Fruit fly (Drosophila melanogaster) whole organism, wandering third instar larva: ENCODE results near the gene CG10005.

Experiments used
- Abd-B ChIP-seq: fragments of >200 bp; optimal IDR thresholded peaks from 2 replicates; lab custom pipeline; 2017; ENCODE audit warnings: missing biosample characterization, missing genetic modification characterization
- CG32264 ChIP-seq: fragments of 200-800 bp; sonication (Bioruptor generic); optimal IDR thresholded peaks from 2 replicates; lab custom pipeline; 2016; ENCODE audit warnings: missing biosample characterization, missing genetic modification characterization
- Dfd ChIP-seq: fragments of >200 bp; optimal IDR thresholded peaks from 2 replicates; lab custom pipeline; 2017; ENCODE audit warnings: missing biosample characterization, missing genetic modification characterization
- Dif ChIP-seq: fragments of 200-275, 200-300 bp; sonication (Bioruptor generic); optimal IDR thresholded peaks from 2 replicates; lab custom pipeline; 2018; ENCODE audit warnings: missing biosample characterization, missing genetic modification characterization; ENCODE audit not compliant: partially characterized antibody
- GATAd ChIP-seq: sonication (Bioruptor generic); optimal IDR thresholded peaks from 2 replicates; lab custom pipeline; 2016; ENCODE audit warnings: missing biosample characterization, missing genetic modification characterization
- Hnf4 ChIP-seq: fragments of 200-800 bp; sonication (Bioruptor generic); optimal IDR thresholded peaks from 2 replicates; lab custom pipeline; 2016; ENCODE audit warnings: missing biosample characterization, mild to moderate bottlenecking, missing genetic modification characterization
- Hr78 ChIP-seq: fragments of >200 bp; optimal IDR thresholded peaks from 2 replicates; lab custom pipeline; 2017; ENCODE audit warnings: missing biosample characterization, missing genetic modification characterization
- Hr83 ChIP-seq: fragments of 200-300 bp; sonication (Bioruptor generic); optimal IDR thresholded peaks from 2 replicates; lab custom pipeline; 2016; ENCODE audit warnings: missing biosample characterization, mild to moderate bottlenecking, missing genetic modification characterization, moderate library complexity; ENCODE audit not compliant: poor library complexity, severe bottlenecking
- Jra ChIP-seq: sonication (Bioruptor generic); optimal IDR thresholded peaks from 2 replicates; lab custom pipeline; 2016; ENCODE audit warnings: missing biosample characterization, missing genetic modification characterization
- Mio ChIP-seq: sonication (Bioruptor generic); optimal IDR thresholded peaks from 2 replicates; lab custom pipeline; 2016; ENCODE audit warnings: missing biosample characterization, missing genetic modification characterization
- Myc ChIP-seq: fragments of >200 bp; optimal IDR thresholded peaks from 2 replicates; lab custom pipeline; 2017
- N ChIP-seq: fragments of >200 bp; optimal IDR thresholded peaks from 2 replicates; lab custom pipeline; 2018; ENCODE audit warnings: missing biosample characterization, missing external identifiers, missing genetic modification characterization
- Rel ChIP-seq, 2 experiments: fragments of 200-800 bp; sonication (Bioruptor generic) in 1 of 2; optimal IDR thresholded peaks; 2 replicates in 1 of 2; 3 replicates in 1 of 2; lab custom pipeline; 2016 to 2019; ENCODE audit warnings: mild to moderate bottlenecking in 2 of 2, missing biosample characterization in 2 of 2, missing genetic modification characterization in 2 of 2, moderate library complexity in 1 of 2
- Sp1 ChIP-seq: fragments of 200-800 bp; sonication (Bioruptor generic); optimal IDR thresholded peaks from 3 replicates; lab custom pipeline; 2019; ENCODE audit warnings: missing biosample characterization, mild to moderate bottlenecking, missing genetic modification characterization, moderate library complexity
- Vsx2 ChIP-seq: fragments of 200-300, 225-300 bp; sonication (Bioruptor generic); optimal IDR thresholded peaks from 2 replicates; lab custom pipeline; 2018; ENCODE audit warnings: missing biosample characterization, missing genetic modification characterization; ENCODE audit not compliant: partially characterized antibody
- br ChIP-seq: fragments of 200-800 bp; sonication (Bioruptor generic); optimal IDR thresholded peaks from 2 replicates; lab custom pipeline; 2016; ENCODE audit warnings: missing biosample characterization, missing genetic modification characterization
- brk ChIP-seq: fragments of 200-800 bp; sonication (Bioruptor generic); optimal IDR thresholded peaks from 2 replicates; lab custom pipeline; 2016; ENCODE audit warnings: missing biosample characterization, mild to moderate bottlenecking, missing genetic modification characterization
- dl ChIP-seq, 2 experiments: fragments of 175-275, 200-275 bp in 1 of 2; fragments of 200-275 bp in 1 of 2; sonication (Bioruptor generic); optimal IDR thresholded peaks; lab custom pipeline; 2018; ENCODE audit warnings: mild to moderate bottlenecking in 2 of 2, missing biosample characterization in 2 of 2, missing genetic modification characterization in 2 of 2, moderate library complexity in 2 of 2; ENCODE audit not compliant: partially characterized antibody in 2 of 2, insufficient read depth in 1 of 2
- dmrt93B ChIP-seq: fragments of 200-800 bp; sonication (Bioruptor generic); optimal IDR thresholded peaks from 2 replicates; lab custom pipeline; 2018; ENCODE audit warnings: missing biosample characterization, mild to moderate bottlenecking, missing genetic modification characterization
- ey ChIP-seq: fragments of 200-800 bp; sonication (Bioruptor generic); optimal IDR thresholded peaks from 2 replicates; lab custom pipeline; 2016; ENCODE audit warnings: missing biosample characterization, missing genetic modification characterization
- foxo ChIP-seq, 2 experiments: fragments of 200-800 bp; sonication (Bioruptor generic); optimal IDR thresholded peaks; 2 replicates in 1 of 2; 3 replicates in 1 of 2; lab custom pipeline; 2016 to 2017; ENCODE audit warnings: missing biosample characterization in 2 of 2, missing genetic modification characterization in 2 of 2
- fru ChIP-seq: fragments of 200-800 bp; sonication (Bioruptor generic); optimal IDR thresholded peaks from 3 replicates; lab custom pipeline; 2016; ENCODE audit warnings: missing biosample characterization, mild to moderate bottlenecking, missing genetic modification characterization
- h ChIP-seq: fragments of 200-800 bp; sonication (Bioruptor generic); optimal IDR thresholded peaks from 3 replicates; lab custom pipeline; 2016; ENCODE audit warnings: missing biosample characterization, mild to moderate bottlenecking, missing genetic modification characterization
- lola ChIP-seq: fragments of >200 bp; optimal IDR thresholded peaks from 2 replicates; lab custom pipeline; 2017; ENCODE audit warnings: missing biosample characterization, missing genetic modification characterization
- pan ChIP-seq: fragments of >200 bp; optimal IDR thresholded peaks from 2 replicates; lab custom pipeline; 2017
- psq ChIP-seq: fragments of 200-800 bp; sonication (Bioruptor generic); optimal IDR thresholded peaks from 3 replicates; lab custom pipeline; 2017; ENCODE audit warnings: missing biosample characterization, mild to moderate bottlenecking, missing genetic modification characterization, moderate library complexity
- rgr ChIP-seq: fragments of 200-800 bp; sonication (Bioruptor generic); optimal IDR thresholded peaks from 3 replicates; lab custom pipeline; 2016; ENCODE audit warnings: missing biosample characterization, mild to moderate bottlenecking, missing genetic modification characterization
- sv ChIP-seq: fragments of 200-800 bp; sonication (Bioruptor generic); optimal IDR thresholded peaks from 3 replicates; lab custom pipeline; 2016; ENCODE audit warnings: missing biosample characterization, missing genetic modification characterization
- tai ChIP-seq: sonication (Bioruptor generic); optimal IDR thresholded peaks from 2 replicates; lab custom pipeline; 2016; ENCODE audit warnings: missing biosample characterization, missing genetic modification characterization
- woc ChIP-seq: sonication (Bioruptor generic); optimal IDR thresholded peaks from 2 replicates; lab custom pipeline; 2016; ENCODE audit warnings: missing biosample characterization, mild to moderate bottlenecking, missing genetic modification characterization

CG10005 gene

DNA sequence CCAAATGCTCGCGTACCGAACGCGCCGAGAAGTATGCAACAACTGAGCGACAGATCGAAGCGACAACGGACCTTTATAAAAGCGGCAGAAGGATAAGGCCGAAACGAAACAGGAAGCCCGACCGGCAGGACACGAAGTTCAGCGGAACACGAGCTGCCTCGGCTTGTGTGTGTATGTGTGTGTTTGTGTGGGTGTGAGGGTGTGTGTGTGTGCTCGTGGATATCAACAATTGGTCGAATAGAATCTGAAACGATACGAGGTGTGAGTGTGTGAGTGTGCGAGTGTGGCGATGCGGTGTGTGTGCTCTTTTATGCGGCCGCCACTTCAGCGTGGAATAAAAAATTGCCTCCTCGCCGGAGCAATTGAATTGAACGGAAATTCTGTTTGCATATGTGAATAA is 28.4 kb upstream of the CG10005 start, which contains the start of gene Tk:
TSS of gene Tk (minus strand) at position 57 of the 400 bp plus-strand sequence.
- TF ChIP-seq fru (GFP tag; lab: Kevin White, UChicago) = no peak
- TF ChIP-seq Dif (GFP tag; lab: Kevin White, UChicago) = no peak
- no peak for TF ChIP-seq ey (GFP tag; lab: Kevin White, UChicago)
- no peak for TF ChIP-seq sv
- TF ChIP-seq dmrt93B (GFP tag; lab: Kevin White, UChicago) = no peak
- TF ChIP-seq rgr (GFP tag; lab: Kevin White, UChicago) = no peak
- TF ChIP-seq Myc (lab: Kevin White, UChicago) = no peak
- no peak for TF ChIP-seq Hnf4
- no peak for TF ChIP-seq br (GFP tag; lab: Kevin White, UChicago)
- TF ChIP-seq Sp1 (GFP tag; lab: Kevin White, UChicago) = no peak
- TF ChIP-seq lola = no peak
- TF ChIP-seq Abd-B (GFP tag; lab: Kevin White, UChicago) = no peak
- TF ChIP-seq Dfd (GFP tag; lab: Kevin White, UChicago) = no peak
- no peak for TF ChIP-seq woc (GFP tag; lab: Kevin White, UChicago)
- TF ChIP-seq Hr78 (GFP tag; lab: Kevin White, UChicago) = no peak
- TF ChIP-seq Rel (GFP tag; optimal IDR thresholded peaks at IDR 0.05; lab: Kevin White, UChicago) = no peak
- TF ChIP-seq Rel (tag; optimal IDR thresholded peaks at IDR 0.05; lab: Kevin White, UChicago) = no peak
- TF ChIP-seq h (GFP tag; lab: Kevin White, UChicago) = no peak
- TF ChIP-seq GATAd = no peak
- TF ChIP-seq psq = no peak

DNA sequence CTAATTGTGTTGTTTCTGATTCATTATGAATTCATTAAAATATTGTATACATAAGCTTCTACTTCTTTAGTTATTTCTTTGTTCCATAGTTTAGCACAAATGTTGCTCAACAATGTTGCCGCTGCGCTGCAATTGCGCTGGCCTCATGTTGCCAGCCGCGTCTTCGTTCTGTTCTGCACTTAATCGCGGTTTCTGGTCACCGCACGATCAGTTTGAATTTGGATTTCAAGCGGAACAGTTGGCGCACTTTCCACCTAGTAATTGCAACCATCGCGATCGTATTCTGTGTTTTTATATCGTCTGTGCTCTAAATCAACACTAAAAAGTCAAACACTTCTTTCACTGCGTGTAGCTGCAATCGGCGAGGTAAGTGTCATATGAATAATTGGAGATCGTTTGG is 22.1 kb upstream of the CG10005 start, which contains the start of gene Ect3:
TSS of gene Ect3 (plus strand) at position 205 of the 400 bp plus-strand sequence.
- no peak for TF ChIP-seq pan (lab: Kevin White, UChicago)
- no peak for TF ChIP-seq Vsx2
- no peak for TF ChIP-seq sv
- no peak for TF ChIP-seq Mio (GFP tag; lab: Kevin White, UChicago)
- TF ChIP-seq psq = no peak
- TF ChIP-seq Hr78 (GFP tag; lab: Kevin White, UChicago) = no peak
- no peak for TF ChIP-seq dl (GFP tag; optimal IDR thresholded peaks at IDR 0.05; lab: Kevin White, UChicago; ENCODE audit: insufficient read depth in 1 of 2, partially characterized antibody in 2 of 2)
- TF ChIP-seq, all 38 proteins: peak for 0

DNA sequence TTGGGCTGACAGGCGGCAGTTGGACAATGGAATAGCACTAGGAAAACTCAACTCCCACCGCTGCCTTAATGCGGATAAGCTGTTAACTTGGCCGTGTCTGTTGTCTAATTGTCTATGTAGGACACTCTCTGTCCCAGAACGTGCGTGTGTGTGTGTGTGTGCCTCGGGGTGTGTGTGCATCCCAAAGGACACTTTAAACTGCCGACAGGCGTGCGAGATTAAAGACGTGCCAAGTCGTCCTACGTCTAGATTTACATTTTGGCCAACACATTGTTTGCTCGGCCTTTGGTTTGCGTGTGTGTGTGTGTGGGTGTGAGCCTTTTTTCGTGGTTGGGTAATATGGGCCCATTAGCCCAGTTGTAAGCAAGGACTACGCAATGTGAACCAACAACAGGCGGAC is 21.1 kb upstream of the CG10005 start:
- no peak for TF ChIP-seq woc (GFP tag; lab: Kevin White, UChicago)
- TF ChIP-seq Dfd (GFP tag; lab: Kevin White, UChicago) = peak; percentile 39

DNA sequence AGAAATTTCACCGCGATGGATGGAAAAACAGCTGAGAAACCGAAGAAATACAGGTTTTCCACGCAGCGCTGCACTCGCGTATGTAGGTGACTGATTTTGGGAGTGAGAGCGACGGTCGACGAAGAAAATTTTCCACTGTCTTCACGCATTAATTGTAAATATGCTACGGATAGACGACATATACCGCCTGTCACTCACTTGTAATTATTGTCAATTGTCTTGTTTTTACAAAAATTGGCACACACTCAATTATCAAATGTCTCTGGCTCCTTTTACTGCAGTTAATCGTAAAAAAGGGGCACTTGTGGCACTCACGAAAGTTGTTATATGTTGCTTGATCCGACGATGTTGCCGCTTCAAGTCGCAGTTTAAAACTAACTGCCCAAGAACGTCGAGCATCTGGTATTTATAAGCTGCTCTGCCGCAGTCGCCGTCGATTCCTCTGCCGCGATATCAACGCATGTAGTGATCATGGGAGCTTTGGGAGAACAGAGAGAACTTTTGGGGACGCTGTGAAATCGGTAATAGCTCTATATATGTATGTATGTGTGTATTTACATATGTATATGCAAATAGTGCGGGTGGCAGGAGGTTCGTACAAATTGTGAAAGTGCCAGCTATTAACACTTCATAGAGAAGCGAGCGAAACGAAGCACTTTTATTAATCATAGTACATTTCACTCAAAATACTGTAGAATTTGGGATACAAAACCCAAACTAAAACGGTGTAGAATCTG is 16.1 kb upstream of the CG10005 start, which contains the start of gene mfas:
TSS of gene mfas (minus strand) at position 382 of the 737 bp plus-strand sequence.
- TF ChIP-seq Hr78 (GFP tag; lab: Kevin White, UChicago) (no peak), tai (GFP tag; lab: Kevin White, UChicago) (peak; percentile 18), sv (no peak), fru (GFP tag; lab: Kevin White, UChicago) (peak; percentile 58), Hr83 (GFP tag; lab: Kevin White, UChicago) (peak; percentile 49), CG32264 (GFP tag; lab: Kevin White, UChicago) (no peak), dl (GFP tag; optimal IDR thresholded peaks at IDR 0.05; lab: Kevin White, UChicago; ENCODE audit: insufficient read depth in 1 of 2, partially characterized antibody in 2 of 2) (no peak), Jra (GFP tag; lab: Kevin White, UChicago) (peak; percentile 14), br (GFP tag; lab: Kevin White, UChicago) (peak; percentile 6), Mio (GFP tag; lab: Kevin White, UChicago) (no peak), pan (lab: Kevin White, UChicago) (no peak), N (no peak), foxo (GFP tag; optimal IDR thresholded peaks at IDR 0.05; lab: Kevin White, UChicago) (no peak), h (GFP tag; lab: Kevin White, UChicago) (peak; percentile 4), rgr (GFP tag; lab: Kevin White, UChicago) (peak; percentile 22), brk (no peak)
